Fruit fly (Drosophila melanogaster): ENCODE data around the gene Cpr72Ec.

The Cpr72Ec gene

DNA sequence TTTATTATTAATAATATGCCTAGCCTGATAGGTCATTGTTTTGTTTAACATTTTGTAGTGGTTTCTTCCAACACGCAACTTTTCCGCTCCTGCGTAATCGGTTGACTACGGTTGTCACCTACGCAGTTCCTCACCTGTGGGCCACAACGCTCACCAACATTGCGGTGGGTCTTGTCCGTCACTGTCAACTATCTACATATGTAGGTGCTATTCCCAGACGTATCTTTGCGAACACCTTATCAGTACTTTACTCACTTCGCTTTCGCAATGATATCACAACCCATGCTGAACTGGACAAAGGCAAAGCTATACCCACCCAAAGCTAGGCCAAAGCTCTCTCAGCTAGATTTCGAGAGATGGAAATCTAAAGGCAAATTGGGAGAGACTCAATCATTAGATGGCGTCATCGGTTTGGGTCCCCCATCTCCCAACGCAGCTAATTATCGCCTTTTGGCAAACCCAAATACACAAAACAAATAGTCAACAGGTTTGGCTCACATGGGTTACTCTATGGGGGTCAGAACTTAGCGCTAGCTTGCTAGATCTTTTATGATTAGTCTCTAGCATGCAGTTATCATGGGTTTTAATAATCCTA, 10.9 kb downstream of the Cpr72Ec start:
- TF ChIP-seq Myc (optimal IDR thresholded peaks at IDR 0.05), result no peak

DNA sequence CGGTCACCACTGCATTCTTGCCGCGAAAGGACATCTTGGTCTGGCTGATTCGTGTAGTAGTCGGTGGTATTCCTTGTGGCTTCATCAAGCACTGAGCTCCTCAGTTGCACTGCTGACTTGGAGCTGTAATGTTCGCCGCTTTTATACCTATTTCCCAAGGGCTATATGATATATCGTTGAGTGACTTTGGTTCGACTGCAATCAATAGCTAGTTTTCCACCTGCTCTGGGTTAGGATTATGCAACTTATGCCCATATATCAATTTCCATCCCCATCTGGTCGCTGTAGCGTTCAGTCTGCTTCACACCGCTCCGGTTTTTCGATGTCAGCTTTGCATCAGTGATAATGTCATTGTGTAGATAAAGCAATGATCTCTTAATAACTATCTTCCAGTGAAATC, 12.9 kb downstream of the Cpr72Ec start, which contains the start of gene Pdh:
Gene Pdh (minus strand): TSS at position 101 of the 400 bp plus-strand sequence.
- TF ChIP-seq psq (optimal IDR thresholded peaks at IDR 0.05) (no peak), insv (optimal IDR thresholded peaks at IDR 0.05) (no peak), Myc (optimal IDR thresholded peaks at IDR 0.05) (no peak), ttk (optimal IDR thresholded peaks at IDR 0.05) (no peak), Sin3A (optimal IDR thresholded peaks at IDR 0.05) (no peak), h (optimal IDR thresholded peaks at IDR 0.05) (no peak)

DNA sequence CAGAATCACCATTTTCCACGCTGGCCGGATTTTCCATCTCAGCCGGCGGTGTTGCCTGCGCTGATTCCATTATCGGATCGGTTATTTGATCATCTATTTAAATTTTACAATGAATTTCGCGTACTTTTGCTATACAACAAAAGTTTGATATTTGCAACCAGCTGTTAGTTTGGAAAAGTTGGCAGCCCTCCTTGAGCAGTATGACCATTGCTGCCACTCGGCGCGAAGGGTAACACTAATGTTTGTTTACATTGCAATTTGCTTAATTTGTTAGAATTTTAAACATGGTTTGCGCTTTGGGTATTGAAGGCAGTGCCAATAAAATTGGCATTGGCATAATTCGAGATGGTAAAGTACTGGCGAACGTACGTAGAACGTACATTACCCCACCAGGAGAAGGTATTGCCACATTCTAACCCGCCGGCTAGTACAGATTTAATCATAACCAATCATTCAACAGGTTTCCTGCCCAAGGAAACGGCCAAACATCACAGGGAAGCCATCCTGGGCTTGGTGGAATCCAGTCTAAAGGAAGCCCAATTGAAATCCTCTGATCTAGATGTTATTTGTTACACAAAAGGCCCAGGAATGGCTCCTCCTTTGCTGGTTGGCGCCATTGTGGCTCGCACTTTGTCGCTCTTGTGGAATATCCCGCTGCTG, 15.2 kb downstream of the Cpr72Ec start, which contains the start of the genes Golgin104 and Tcs3:
Gene Golgin104 (minus strand): TSS at position 182 of the 660 bp plus-strand sequence.
Gene Tcs3 (plus strand): TSS at position 222 of the 660 bp plus-strand sequence.
- no peak for TF ChIP-seq psq (optimal IDR thresholded peaks at IDR 0.05)
- no peak for TF ChIP-seq Myc (optimal IDR thresholded peaks at IDR 0.05)
- TF ChIP-seq h (optimal IDR thresholded peaks at IDR 0.05), result no peak
- no peak for TF ChIP-seq insv (optimal IDR thresholded peaks at IDR 0.05)
- no peak for TF ChIP-seq Sin3A (optimal IDR thresholded peaks at IDR 0.05)
- no peak for TF ChIP-seq ttk (optimal IDR thresholded peaks at IDR 0.05)

DNA sequence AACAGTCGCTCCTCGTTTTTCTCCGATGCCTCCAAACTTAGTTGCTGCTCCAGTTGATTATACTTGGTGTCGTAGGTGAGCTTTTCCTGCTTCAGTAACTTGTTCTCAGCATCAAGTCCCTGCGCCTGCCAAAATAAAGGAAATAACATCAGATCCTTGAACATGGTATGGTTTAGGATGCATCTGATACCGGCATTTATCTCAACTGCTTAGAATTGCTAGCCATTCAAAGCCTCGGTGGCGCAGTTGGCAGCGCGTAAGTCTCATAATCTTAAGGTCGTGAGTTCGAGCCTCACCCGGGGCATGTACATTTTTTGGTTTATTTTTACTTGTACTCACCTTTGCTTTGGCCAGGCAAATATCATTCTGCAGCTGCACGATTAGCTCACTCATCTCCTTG, 17.5 kb downstream of the Cpr72Ec start:
- TF ChIP-seq insv (optimal IDR thresholded peaks at IDR 0.05), result no peak
- TF ChIP-seq ttk (optimal IDR thresholded peaks at IDR 0.05), result no peak
- TF ChIP-seq Sin3A (optimal IDR thresholded peaks at IDR 0.05), result no peak
- no peak for TF ChIP-seq psq (optimal IDR thresholded peaks at IDR 0.05)
- no peak for TF ChIP-seq Myc (optimal IDR thresholded peaks at IDR 0.05)
- TF ChIP-seq h (optimal IDR thresholded peaks at IDR 0.05), result no peak

DNA sequence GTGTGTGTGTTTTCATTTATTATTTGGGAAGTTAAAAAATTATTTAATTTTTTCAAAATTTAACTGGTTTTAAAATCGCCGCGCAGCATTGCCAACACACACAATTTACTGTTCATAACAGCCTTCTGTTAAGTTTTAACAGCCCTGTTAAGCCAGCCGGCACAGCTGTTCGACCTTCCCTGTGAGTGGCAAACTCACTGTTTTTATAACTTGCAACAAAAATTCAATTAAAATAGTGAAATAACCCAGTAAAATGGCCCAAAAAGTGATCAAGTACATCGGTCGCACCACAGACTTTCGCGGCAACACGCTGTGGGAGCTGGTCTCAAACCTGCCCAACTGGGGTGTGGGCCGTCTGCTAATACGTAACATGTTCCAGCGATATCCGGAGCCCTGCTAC, 19.2 kb downstream of the Cpr72Ec start, which contains the start of gene mRpS34:
Gene mRpS34 (plus strand): TSS at position 161 of the 400 bp plus-strand sequence.
- TF ChIP-seq Sin3A (optimal IDR thresholded peaks at IDR 0.05) (no peak), insv (optimal IDR thresholded peaks at IDR 0.05) (no peak), psq (optimal IDR thresholded peaks at IDR 0.05) (no peak), h (optimal IDR thresholded peaks at IDR 0.05) (no peak), ttk (optimal IDR thresholded peaks at IDR 0.05) (no peak), Myc (optimal IDR thresholded peaks at IDR 0.05) (no peak)

DNA sequence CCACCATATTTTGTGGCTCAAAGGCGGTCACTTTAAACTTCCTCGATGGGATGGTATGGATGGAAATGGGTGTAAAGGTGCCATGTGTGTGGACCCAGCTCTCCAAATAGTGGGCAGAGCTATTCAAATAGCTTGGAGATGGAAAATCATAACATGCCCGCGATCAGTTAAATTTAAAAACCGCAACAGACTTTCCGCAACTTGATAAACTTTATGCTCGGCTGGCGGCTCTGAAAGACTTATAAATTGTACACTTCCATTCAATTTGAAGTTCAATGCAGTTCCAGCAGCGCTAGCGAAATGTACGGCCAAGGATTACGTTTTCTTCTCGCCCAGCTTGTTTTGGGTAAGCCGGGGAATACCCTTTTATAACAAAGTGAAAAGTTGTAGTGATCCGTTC, 21.1 kb downstream of the Cpr72Ec start, which contains the start of gene CG33257:
Gene CG33257 (plus strand): TSS at position 301 of the 400 bp plus-strand sequence.
- TF ChIP-seq insv (optimal IDR thresholded peaks at IDR 0.05) (no peak), ttk (optimal IDR thresholded peaks at IDR 0.05) (no peak), h (optimal IDR thresholded peaks at IDR 0.05) (no peak), Sin3A (optimal IDR thresholded peaks at IDR 0.05) (no peak), psq (optimal IDR thresholded peaks at IDR 0.05) (no peak), Myc (optimal IDR thresholded peaks at IDR 0.05) (no peak)

DNA sequence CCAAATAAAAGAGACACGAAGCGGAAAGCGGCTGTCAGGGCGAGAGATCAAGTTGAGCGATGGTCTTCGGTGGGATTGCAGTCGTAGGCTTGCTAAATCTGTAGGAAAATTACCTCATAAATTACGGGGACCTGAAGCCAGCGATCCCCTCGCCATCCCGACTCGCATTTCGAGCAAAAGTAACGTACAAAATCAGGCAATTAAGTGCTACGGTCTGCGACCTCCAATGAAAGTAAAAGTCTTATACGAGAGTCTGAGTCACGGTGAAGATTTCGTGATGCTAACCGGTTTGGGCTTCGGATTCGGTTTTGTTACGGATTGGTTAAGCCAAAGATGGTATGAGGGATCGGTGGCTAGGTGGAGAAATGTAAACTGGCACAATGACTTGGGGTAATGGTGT, 27.3 kb downstream of the Cpr72Ec start:
- TF ChIP-seq Sin3A (optimal IDR thresholded peaks at IDR 0.05), result no peak
- TF ChIP-seq h (optimal IDR thresholded peaks at IDR 0.05), result no peak
- no peak for TF ChIP-seq Myc (optimal IDR thresholded peaks at IDR 0.05)
- no peak for TF ChIP-seq psq (optimal IDR thresholded peaks at IDR 0.05)
- TF ChIP-seq ttk (optimal IDR thresholded peaks at IDR 0.05), result no peak
- TF ChIP-seq insv (optimal IDR thresholded peaks at IDR 0.05), result no peak

DNA sequence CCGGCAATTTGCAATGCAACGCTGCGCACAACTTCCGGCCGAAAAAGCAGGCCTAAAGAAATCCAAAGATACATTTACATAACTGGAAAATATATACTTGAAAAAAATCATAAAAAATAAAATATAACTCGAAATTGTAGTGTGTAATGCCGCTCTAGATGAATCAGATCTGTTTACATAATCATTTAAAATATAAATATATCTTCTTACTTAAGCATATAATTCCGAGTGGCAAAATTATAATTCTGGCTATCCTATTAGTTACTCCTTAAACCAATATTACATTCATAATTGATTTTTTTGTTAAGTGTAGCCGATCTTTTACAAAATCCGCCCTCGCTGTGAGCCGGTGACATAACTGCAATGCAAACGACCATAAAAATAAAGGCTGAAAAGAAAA, 27.7 kb downstream of the Cpr72Ec start:
- no peak for TF ChIP-seq psq (optimal IDR thresholded peaks at IDR 0.05)

DNA sequence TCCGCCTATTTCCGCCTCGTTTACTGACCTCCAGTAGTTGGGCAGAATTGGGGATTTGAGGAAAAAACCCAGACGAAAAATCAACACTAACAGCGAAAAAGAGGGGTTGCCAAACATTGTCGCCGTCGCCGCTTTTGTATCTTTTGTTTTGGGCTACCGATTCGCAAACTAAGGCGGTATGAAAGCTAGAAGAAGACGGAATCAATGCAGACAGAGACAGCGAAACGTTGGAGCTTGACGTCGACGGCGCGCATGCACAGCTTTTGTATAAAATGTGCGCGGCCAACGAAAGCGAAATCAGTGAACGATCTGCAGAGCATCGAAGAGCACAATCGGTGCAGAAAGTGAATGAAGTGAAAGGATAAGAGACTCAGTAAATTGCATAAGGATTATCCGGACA, 28.4 kb downstream of the Cpr72Ec start, which contains the start of gene CG4998:
Gene CG4998 (plus strand): TSS at position 301 of the 400 bp plus-strand sequence.
- TF ChIP-seq insv (optimal IDR thresholded peaks at IDR 0.05) (no peak), ttk (optimal IDR thresholded peaks at IDR 0.05) (no peak), Myc (optimal IDR thresholded peaks at IDR 0.05) (no peak), psq (optimal IDR thresholded peaks at IDR 0.05) (no peak), Sin3A (optimal IDR thresholded peaks at IDR 0.05) (no peak), h (optimal IDR thresholded peaks at IDR 0.05) (no peak)

DNA sequence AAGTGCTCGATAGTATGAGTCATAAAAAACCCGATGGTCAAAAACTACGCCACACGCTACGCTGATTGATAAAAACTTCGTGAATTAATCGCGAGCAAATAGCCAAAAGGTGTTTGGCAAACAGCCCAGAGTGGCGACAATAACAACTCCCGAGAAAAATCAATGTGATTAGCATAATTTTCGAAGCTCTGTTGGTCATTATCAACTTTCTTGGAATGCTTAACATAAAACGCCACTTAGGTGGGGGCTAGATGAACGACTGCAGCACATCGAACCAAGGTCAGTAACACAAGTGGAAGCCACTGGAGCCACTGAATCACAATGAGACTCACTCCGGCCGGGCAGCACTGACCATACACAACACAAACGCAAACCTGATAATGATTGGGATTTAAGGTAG, 29.4 kb downstream of the Cpr72Ec start:
- TF ChIP-seq psq (optimal IDR thresholded peaks at IDR 0.05) (no peak), h (optimal IDR thresholded peaks at IDR 0.05) (no peak), insv (optimal IDR thresholded peaks at IDR 0.05) (no peak), ttk (optimal IDR thresholded peaks at IDR 0.05) (no peak), Sin3A (optimal IDR thresholded peaks at IDR 0.05) (no peak), Myc (optimal IDR thresholded peaks at IDR 0.05) (no peak)

DNA sequence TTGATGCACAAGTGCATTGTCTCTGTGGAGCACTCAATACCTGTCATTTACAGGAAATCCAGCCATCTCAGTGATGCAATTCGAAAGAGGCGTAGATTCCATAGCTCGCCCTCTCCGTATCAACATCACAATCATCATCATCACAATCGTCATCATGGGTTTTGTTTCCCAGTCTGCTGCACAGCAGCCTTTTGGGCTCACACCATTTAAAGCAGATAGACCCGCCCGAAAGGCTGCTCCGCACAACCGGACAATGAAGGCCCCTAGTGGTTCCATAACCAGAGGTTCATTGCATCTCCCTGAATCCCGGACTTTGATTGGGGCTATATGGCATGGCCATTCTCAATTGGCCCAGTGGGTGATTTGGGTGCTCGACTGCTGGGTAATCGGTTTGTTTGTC, 32.3 kb downstream of the Cpr72Ec start:
- no peak for TF ChIP-seq insv (optimal IDR thresholded peaks at IDR 0.05)
- no peak for TF ChIP-seq ttk (optimal IDR thresholded peaks at IDR 0.05)
- no peak for TF ChIP-seq psq (optimal IDR thresholded peaks at IDR 0.05)
- no peak for TF ChIP-seq Sin3A (optimal IDR thresholded peaks at IDR 0.05)
- no peak for TF ChIP-seq h (optimal IDR thresholded peaks at IDR 0.05)

DNA sequence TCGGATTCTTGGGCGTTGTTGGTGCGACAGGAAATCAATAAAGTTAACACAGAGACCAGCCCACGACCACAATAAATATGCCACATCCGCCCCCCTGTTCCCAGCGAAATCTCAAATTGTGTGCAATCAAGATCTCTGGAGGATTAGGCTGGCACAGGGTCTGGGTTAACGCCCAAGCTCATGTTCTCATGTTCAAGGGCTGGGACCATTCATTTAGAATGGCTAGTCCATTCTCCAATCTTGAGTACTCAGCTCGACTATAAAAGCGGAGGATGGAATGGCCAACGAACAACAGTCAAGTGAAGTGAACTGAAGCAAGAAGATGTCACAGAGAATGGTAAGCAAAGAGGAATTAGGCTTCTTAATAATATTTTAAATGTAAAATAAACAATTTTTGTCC, 34.1 kb downstream of the Cpr72Ec start, which contains the start of gene CG13056:
Gene CG13056 (plus strand): TSS at position 301 of the 400 bp plus-strand sequence.
- no peak for TF ChIP-seq h (optimal IDR thresholded peaks at IDR 0.05)
- no peak for TF ChIP-seq Myc (optimal IDR thresholded peaks at IDR 0.05)
- no peak for TF ChIP-seq psq (optimal IDR thresholded peaks at IDR 0.05)
- no peak for TF ChIP-seq insv (optimal IDR thresholded peaks at IDR 0.05)
- no peak for TF ChIP-seq ttk (optimal IDR thresholded peaks at IDR 0.05)
- TF ChIP-seq Sin3A (optimal IDR thresholded peaks at IDR 0.05), result no peak

DNA sequence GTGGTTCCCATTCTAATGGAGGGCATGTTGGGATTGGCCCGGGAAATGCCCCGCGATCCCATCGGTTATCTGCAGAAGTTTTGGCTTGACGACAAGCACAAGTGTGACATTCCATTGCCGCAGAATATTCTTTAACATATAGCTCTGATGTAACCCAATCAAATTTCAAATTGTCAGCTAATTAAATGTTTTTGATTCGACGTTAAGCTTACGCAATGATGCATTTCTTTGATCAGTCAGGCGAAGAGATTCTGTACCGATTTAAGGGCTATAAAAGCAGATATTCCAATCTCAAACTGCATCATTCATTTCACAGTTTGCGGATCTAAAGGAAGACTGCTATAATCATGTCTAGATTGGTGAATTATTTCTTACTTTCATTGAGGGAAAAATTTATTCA, 35.5 kb downstream of the Cpr72Ec start, which contains the start of gene retinin:
Gene retinin (plus strand): TSS at position 301 of the 400 bp plus-strand sequence.
- no peak for TF ChIP-seq psq (optimal IDR thresholded peaks at IDR 0.05)
- TF ChIP-seq h (optimal IDR thresholded peaks at IDR 0.05), result no peak
- TF ChIP-seq Myc (optimal IDR thresholded peaks at IDR 0.05), result no peak
- no peak for TF ChIP-seq insv (optimal IDR thresholded peaks at IDR 0.05)
- TF ChIP-seq Sin3A (optimal IDR thresholded peaks at IDR 0.05), result no peak
- TF ChIP-seq ttk (optimal IDR thresholded peaks at IDR 0.05), result no peak
